Worm (Caenorhabditis elegans): ENCODE data around the gene grl-29.

DNA sequence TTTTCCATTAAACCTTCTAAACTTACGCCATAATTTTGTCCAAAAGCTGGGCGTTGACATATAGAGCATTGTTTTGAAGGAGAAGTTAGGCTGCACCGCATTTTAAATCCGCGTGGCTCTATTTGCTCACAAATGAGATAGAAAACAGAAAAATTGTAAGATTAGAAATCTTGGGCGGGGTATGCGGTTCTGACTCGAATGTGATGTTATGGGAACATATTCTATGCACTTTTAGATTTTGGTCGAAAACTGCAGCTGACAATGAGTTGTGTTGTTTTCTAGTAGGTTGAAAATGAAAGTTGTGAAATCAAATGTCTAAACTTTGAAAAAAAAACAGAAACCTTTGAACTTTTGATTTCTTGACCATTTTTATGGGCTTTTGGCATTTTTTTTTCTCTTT is 11.7 kb downstream of the grl-29 start, which contains the start of gene nhr-222:
- no peak for TF ChIP-seq F37B4.10 (GFP tag; IDR thresholded peaks at IDR 0.05)
- no peak for TF ChIP-seq efl-1 (GFP tag; optimal IDR thresholded peaks at IDR 0.05)
- TF ChIP-seq rcor-1 (GFP tag; IDR thresholded peaks at IDR 0.05), result no peak
- TF ChIP-seq lag-1 (GFP tag; IDR thresholded peaks at IDR 0.05), result no peak

Measured in whole organism, young adult.